Worm (Caenorhabditis elegans) whole organism, L3 larva: Measurements from ENCODE around the gene srd-17.
A peak's percentile ranks its signal among the peaks of the same experiment; 100 is the strongest.

Experiments
- R02D3.7 ChIP-seq: fragments of 150-350 bp; optimal IDR thresholded peaks from 2 replicates; lab custom pipeline; 2014; ENCODE audit warnings: missing biosample characterization, missing genetic modification characterization
- aly-2 ChIP-seq: fragments of 150-350 bp; optimal IDR thresholded peaks from 2 replicates; lab custom pipeline; 2014; ENCODE audit warnings: missing biosample characterization, missing genetic modification characterization
- ama-1 ChIP-seq: fragments of 150-350 bp; optimal IDR thresholded peaks from 2 replicates; lab custom pipeline; 2018
- ceh-16 ChIP-seq: sonication (generic microtip); optimal IDR thresholded peaks from 2 replicates; lab custom pipeline; 2017; ENCODE audit warnings: missing biosample characterization, missing genetic modification characterization
- ceh-28 ChIP-seq: fragments of 150-350 bp; optimal IDR thresholded peaks from 2 replicates; lab custom pipeline; 2014; ENCODE audit warnings: missing biosample characterization, missing genetic modification reagents, missing genetic modification characterization
- ceh-82 ChIP-seq: fragments of 150-350 bp; optimal IDR thresholded peaks from 2 replicates; lab custom pipeline; 2014; ENCODE audit warnings: missing biosample characterization, missing genetic modification characterization
- ceh-9 ChIP-seq: sonication (generic microtip); optimal IDR thresholded peaks from 2 replicates; lab custom pipeline; 2018; ENCODE audit warnings: missing biosample characterization, missing genetic modification characterization
- daf-12 ChIP-seq: fragments of 150-350 bp; optimal IDR thresholded peaks from 2 replicates; lab custom pipeline; 2014; ENCODE audit warnings: missing biosample characterization, missing genetic modification reagents, missing genetic modification characterization
- elt-2 ChIP-seq: sonication (generic microtip); optimal IDR thresholded peaks from 2 replicates; lab custom pipeline; 2016; ENCODE audit warnings: missing genetic modification reagents, mild to moderate bottlenecking, missing genetic modification characterization, missing compliant biosample characterization
- elt-3 ChIP-seq, 3 experiments: fragments of 150-350 bp in 1 of 3; sonication (generic microtip) in 2 of 3; optimal IDR thresholded peaks; 2 replicates in 2 of 3; 4 replicates in 1 of 3; lab custom pipeline; 2014 to 2017; ENCODE audit warnings: missing biosample characterization in 3 of 3, missing genetic modification characterization in 3 of 3
- fkh-2 ChIP-seq: fragments of 150-350 bp; optimal IDR thresholded peaks from 2 replicates; lab custom pipeline; 2014; ENCODE audit warnings: missing biosample characterization, missing genetic modification reagents, missing genetic modification characterization
- hmg-11 ChIP-seq: sonication (generic microtip); optimal IDR thresholded peaks from 2 replicates; lab custom pipeline; 2016; ENCODE audit warnings: missing genetic modification characterization, missing compliant biosample characterization
- jun-1 ChIP-seq: fragments of 150-350 bp; optimal IDR thresholded peaks from 2 replicates; lab custom pipeline; 2014; ENCODE audit warnings: missing biosample characterization, missing genetic modification reagents, missing genetic modification characterization
- lin-15B ChIP-seq: fragments of 150-350 bp; optimal IDR thresholded peaks from 2 replicates; lab custom pipeline; 2014; ENCODE audit warnings: missing biosample characterization, missing genetic modification characterization
- lin-39 ChIP-seq: fragments of 150-350 bp; optimal IDR thresholded peaks from 2 replicates; lab custom pipeline; 2018; ENCODE audit warnings: missing biosample characterization, missing genetic modification reagents, missing genetic modification characterization
- lsy-12 ChIP-seq: sonication (generic microtip); optimal IDR thresholded peaks from 2 replicates; lab custom pipeline; 2016; ENCODE audit warnings: mild to moderate bottlenecking, missing genetic modification characterization, missing compliant biosample characterization
- mdl-1 ChIP-seq: fragments of 150-350 bp; optimal IDR thresholded peaks from 2 replicates; lab custom pipeline; 2014; ENCODE audit warnings: missing biosample characterization, missing genetic modification characterization
- mml-1 ChIP-seq: fragments of 150-350 bp; sonication (generic microtip); optimal IDR thresholded peaks from 3 replicates; lab custom pipeline; 2014; ENCODE audit warnings: missing biosample characterization, missing genetic modification characterization
- nfya-1 ChIP-seq: sonication (generic microtip); optimal IDR thresholded peaks from 2 replicates; lab custom pipeline; 2017; ENCODE audit warnings: missing genetic modification characterization, mild to moderate bottlenecking, missing compliant biosample characterization, antibody characterized with exemption, moderate library complexity; ENCODE audit not compliant: insufficient read depth
- nhr-11 ChIP-seq: fragments of 150-350 bp; optimal IDR thresholded peaks from 2 replicates; lab custom pipeline; 2014; ENCODE audit warnings: missing biosample characterization, missing genetic modification characterization
- nhr-12 ChIP-seq: fragments of 150-350 bp; optimal IDR thresholded peaks from 2 replicates; lab custom pipeline; 2014; ENCODE audit warnings: missing biosample characterization, missing genetic modification characterization
- nhr-23 ChIP-seq: fragments of 150-350 bp; optimal IDR thresholded peaks from 2 replicates; lab custom pipeline; 2014; ENCODE audit warnings: missing biosample characterization, missing genetic modification reagents, missing genetic modification characterization
- nhr-25 ChIP-seq: sonication (generic microtip); optimal IDR thresholded peaks from 2 replicates; lab custom pipeline; 2017; ENCODE audit warnings: missing biosample characterization, missing genetic modification characterization
- nhr-28 ChIP-seq: fragments of 150-350 bp; optimal IDR thresholded peaks from 2 replicates; lab custom pipeline; 2014; ENCODE audit warnings: missing biosample characterization, missing genetic modification characterization
- nhr-43 ChIP-seq: sonication (generic microtip); optimal IDR thresholded peaks from 2 replicates; lab custom pipeline; 2016; ENCODE audit warnings: mild to moderate bottlenecking, missing genetic modification characterization, missing compliant biosample characterization; ENCODE audit not compliant: poor library complexity, severe bottlenecking
- nhr-76 ChIP-seq: fragments of 150-350 bp; sonication (generic microtip); optimal IDR thresholded peaks from 5 replicates; lab custom pipeline; 2014; ENCODE audit warnings: missing biosample characterization, missing genetic modification characterization
- pha-4 ChIP-seq: fragments of 150-350 bp; optimal IDR thresholded peaks from 2 replicates; lab custom pipeline; 2014; ENCODE audit warnings: missing biosample characterization, missing genetic modification reagents, missing genetic modification characterization
- pqm-1 ChIP-seq: fragments of 150-350 bp; optimal IDR thresholded peaks from 2 replicates; lab custom pipeline; 2017; ENCODE audit warnings: missing biosample characterization, missing genetic modification characterization, inconsistent platforms
- sea-2 ChIP-seq: fragments of 150-350 bp; sonication (generic microtip); optimal IDR thresholded peaks from 4 replicates; lab custom pipeline; 2014; ENCODE audit warnings: missing biosample characterization, missing genetic modification reagents, missing genetic modification characterization
- skn-1 ChIP-seq: fragments of 150-350 bp; optimal IDR thresholded peaks from 2 replicates; lab custom pipeline; 2014; ENCODE audit warnings: missing biosample characterization, missing genetic modification characterization
- snpc-4 ChIP-seq: fragments of 150-350 bp; optimal IDR thresholded peaks from 2 replicates; lab custom pipeline; 2014; ENCODE audit warnings: missing biosample characterization, missing genetic modification characterization
- tbx-2 ChIP-seq: sonication (generic microtip); optimal IDR thresholded peaks from 2 replicates; lab custom pipeline; 2016; ENCODE audit warnings: mild to moderate bottlenecking, missing genetic modification characterization, missing compliant biosample characterization
- unc-39 ChIP-seq: sonication (generic microtip); optimal IDR thresholded peaks from 4 replicates; lab custom pipeline; 2017; ENCODE audit warnings: missing biosample characterization, missing genetic modification characterization
- unc-62 ChIP-seq: fragments of 150-350 bp; sonication (generic microtip); optimal IDR thresholded peaks from 4 replicates; lab custom pipeline; 2014; ENCODE audit warnings: missing biosample characterization, missing genetic modification reagents, missing genetic modification characterization
- zag-1 ChIP-seq: fragments of 150-350 bp; optimal IDR thresholded peaks from 2 replicates; lab custom pipeline; 2014; ENCODE audit warnings: missing biosample characterization, missing genetic modification characterization
- ztf-4 ChIP-seq: fragments of 150-350 bp; optimal IDR thresholded peaks from 2 replicates; lab custom pipeline; 2014; ENCODE audit warnings: missing biosample characterization, missing genetic modification characterization

Gene srd-17

DNA sequence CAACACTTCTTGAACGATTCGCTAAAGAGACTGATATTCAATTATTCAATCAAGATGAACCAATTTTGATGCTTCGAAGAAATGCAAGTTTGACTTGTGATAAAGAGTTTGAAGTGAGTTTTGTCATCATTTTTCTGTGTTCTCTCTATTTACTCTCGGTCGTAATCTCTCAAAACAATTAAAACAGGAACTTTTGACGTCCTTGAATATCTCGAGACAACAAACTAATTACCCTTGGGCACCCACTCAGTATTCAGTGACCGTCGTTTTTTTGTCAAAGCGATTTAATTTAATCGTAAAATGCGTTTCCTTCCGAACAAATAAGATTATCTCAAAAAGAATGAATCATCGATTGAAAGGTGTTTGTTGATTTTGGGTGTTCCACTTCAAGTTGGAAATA is 31.6 kb upstream of the srd-17 start:
- TF ChIP-seq elt-2 (tag; lab: Kevin White, UChicago) = peak; percentile 9
- TF ChIP-seq nhr-25 (tag; lab: Kevin White, UChicago) = peak; percentile 34
- TF ChIP-seq hmg-11 (tag; lab: Kevin White, UChicago) = no peak
- peak; percentile 49 for TF ChIP-seq skn-1 (tag; lab: Kevin White, UChicago)

DNA sequence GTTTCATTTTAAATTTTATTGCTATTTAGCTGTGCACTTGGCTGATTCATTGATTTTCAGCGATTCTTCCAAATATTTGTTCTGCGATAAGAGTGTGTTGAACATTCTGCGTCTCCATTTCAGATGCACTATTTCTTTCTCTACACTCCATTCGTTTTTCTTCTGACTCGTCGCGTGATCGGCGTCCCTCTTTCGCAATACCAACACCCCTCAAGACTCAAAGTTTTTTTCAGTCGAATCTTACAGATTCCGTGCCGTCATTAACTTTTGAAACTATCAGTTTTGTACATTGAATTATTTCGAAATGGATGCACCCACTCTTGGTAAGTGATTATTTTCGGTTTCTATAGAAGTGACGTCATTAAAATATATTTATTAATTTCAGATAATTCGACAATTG is 30.5 kb upstream of the srd-17 start, which contains the start of gene frm-10:
Gene frm-10, plus strand, starts transcription at position 234 of the 400 bp plus-strand sequence.
- TF ChIP-seq elt-2 (tag; lab: Kevin White, UChicago) = peak; percentile 89
- TF ChIP-seq jun-1 (tag; lab: Kevin White, UChicago) = peak; percentile 28
- TF ChIP-seq elt-3 (tag; optimal IDR thresholded peaks at IDR 0.05; lab: Kevin White, UChicago) = no peak
- TF ChIP-seq snpc-4 (tag; lab: Kevin White, UChicago) = peak; percentile 51
- no peak for TF ChIP-seq unc-39 (tag; lab: Kevin White, UChicago)
- no peak for TF ChIP-seq unc-62
- TF ChIP-seq pqm-1 (tag; lab: Kevin White, UChicago) = peak; percentile 100
- no peak for TF ChIP-seq nhr-28
- peak; percentile 9 for TF ChIP-seq lsy-12 (tag; lab: Kevin White, UChicago)
- peak; percentile 36 for TF ChIP-seq nhr-25 (tag; lab: Kevin White, UChicago)
- peak; percentile 90 for TF ChIP-seq hmg-11 (tag; lab: Kevin White, UChicago)
- peak; percentile 12 for TF ChIP-seq nhr-43
- peak; percentile 53 for TF ChIP-seq lin-15B (tag; lab: Kevin White, UChicago)
- TF ChIP-seq lin-39 = peak; percentile 45
- TF ChIP-seq nhr-11 (tag; lab: Kevin White, UChicago) = peak; percentile 31
- TF ChIP-seq zag-1 (tag; lab: Kevin White, UChicago) = no peak
- TF ChIP-seq sea-2 = no peak
- peak; percentile 53 for TF ChIP-seq nhr-23 (tag; lab: Kevin White, UChicago)
- peak; percentile 28 for TF ChIP-seq skn-1 (tag; lab: Kevin White, UChicago)
- TF ChIP-seq pha-4 = peak; percentile 87
- peak; percentile 67 for TF ChIP-seq nfya-1
- peak; percentile 68 for TF ChIP-seq ceh-28

DNA sequence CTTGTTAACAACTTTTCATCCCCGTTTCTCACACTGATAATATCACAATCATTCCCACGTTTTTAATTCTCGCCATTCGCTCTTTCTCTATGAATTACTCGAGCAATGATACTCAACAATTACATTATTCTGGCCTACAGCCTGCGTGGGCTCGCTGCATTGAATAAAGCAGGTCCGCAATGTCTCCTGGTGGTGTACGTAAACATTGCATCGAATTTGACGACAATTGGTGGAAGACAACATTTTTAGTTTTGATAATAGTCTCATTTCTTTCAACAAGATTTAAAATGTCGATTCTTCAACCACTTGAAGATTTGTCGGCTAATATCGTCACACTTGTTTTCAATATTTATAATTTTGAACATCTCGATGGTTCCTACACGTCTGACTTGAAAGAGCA is 26.8 kb upstream of the srd-17 start, which contains the start of gene bath-39:
Gene bath-39, plus strand, starts transcription at position 137 of the 400 bp plus-strand sequence.
- TF ChIP-seq snpc-4 (tag; lab: Kevin White, UChicago) = no peak
- TF ChIP-seq ceh-9 (tag; lab: Kevin White, UChicago) = no peak
- peak; percentile 27 for TF ChIP-seq pha-4
- TF ChIP-seq skn-1 (tag; lab: Kevin White, UChicago) = no peak
- peak; percentile 12 for TF ChIP-seq lin-15B (tag; lab: Kevin White, UChicago)
- peak; percentile 1 for TF ChIP-seq elt-2 (tag; lab: Kevin White, UChicago)
- TF ChIP-seq nhr-76 (tag; lab: Kevin White, UChicago) = no peak
- TF ChIP-seq mdl-1 = no peak
- no peak for TF ChIP-seq nfya-1
- TF ChIP-seq nhr-12 = no peak
- TF ChIP-seq unc-39 (tag; lab: Kevin White, UChicago) = no peak
- no peak for TF ChIP-seq ceh-16 (tag; lab: Kevin White, UChicago)
- no peak for TF ChIP-seq sea-2

DNA sequence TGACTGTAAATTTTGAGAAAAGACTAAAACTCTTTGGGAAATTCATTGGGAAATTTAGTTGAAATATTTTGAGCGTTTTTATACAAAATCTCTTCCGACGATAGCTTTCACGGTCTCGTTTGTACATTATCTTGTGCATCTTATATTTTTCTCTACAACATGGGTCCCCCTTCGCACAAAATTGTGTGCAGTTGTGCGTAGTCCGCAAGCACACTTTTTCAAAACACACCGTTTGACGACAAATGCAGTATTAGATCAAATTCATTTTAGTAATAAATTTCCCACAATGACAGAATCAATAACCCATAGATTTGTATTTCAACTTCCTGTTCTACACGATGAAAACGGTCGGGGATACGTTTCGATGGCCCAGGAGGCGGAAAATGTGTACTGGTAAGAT is 25.3 kb upstream of the srd-17 start, which contains the start of gene F25H9.2:
Gene F25H9.2, plus strand, starts transcription at position 226 of the 400 bp plus-strand sequence.
- TF ChIP-seq elt-2 (tag; lab: Kevin White, UChicago) (peak; percentile 5), ceh-82 (tag; lab: Kevin White, UChicago) (no peak), daf-12 (tag; lab: Kevin White, UChicago) (no peak), hmg-11 (tag; lab: Kevin White, UChicago) (peak; percentile 39), mml-1 (tag; lab: Kevin White, UChicago) (no peak), lin-15B (tag; lab: Kevin White, UChicago) (peak; percentile 20)
- TF ChIP-seq, all 47 proteins: peak for 3

DNA sequence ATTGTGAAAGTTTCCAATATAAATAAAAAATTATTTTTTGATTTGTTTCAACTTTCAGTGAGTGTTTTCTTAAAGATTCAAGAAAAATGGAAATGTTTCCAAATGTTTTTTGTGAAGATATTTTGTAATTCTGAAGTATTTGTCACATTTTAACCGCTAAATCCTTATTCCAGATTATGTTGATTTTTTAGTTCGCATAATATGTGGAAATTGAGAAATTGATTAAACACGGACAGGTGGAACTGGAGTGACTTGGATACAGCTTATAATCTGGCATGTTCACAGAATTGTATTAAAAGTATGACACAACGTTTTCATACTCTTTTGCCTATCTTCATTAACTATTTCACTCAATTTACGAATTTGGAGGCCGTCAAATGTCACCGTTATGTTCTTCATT is 22.9 kb upstream of the srd-17 start, which contains the start of gene lurp-3:
Gene lurp-3, plus strand, starts transcription at position 301 of the 400 bp plus-strand sequence.
- TF ChIP-seq nhr-76 (tag; lab: Kevin White, UChicago) (no peak), jun-1 (tag; lab: Kevin White, UChicago) (no peak)

DNA sequence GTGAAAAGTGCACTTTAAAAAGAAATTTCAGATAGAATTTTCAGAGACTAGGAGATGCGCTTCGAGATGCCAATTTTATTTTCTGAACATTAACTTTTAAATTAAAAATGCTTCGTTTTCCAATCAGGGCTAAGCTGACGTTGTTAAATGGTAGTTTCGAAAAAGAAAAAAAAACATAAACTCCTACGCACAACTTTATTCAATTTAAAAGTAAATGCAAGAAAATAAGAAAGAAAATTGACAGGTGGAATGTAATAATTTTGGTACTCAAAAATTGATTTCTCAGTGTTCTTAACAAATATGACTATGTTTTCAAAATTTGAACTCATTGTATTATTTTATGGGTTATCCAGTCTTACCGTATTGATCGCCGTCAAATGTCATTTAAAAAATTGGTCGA is 20.8 kb upstream of the srd-17 start, which contains the start of gene lurp-2:
Gene lurp-2, plus strand, starts transcription at position 301 of the 400 bp plus-strand sequence.
- TF ChIP-seq nhr-25 (tag; lab: Kevin White, UChicago) (no peak), zag-1 (tag; lab: Kevin White, UChicago) (no peak), ama-1 (lab: Kevin White, UChicago) (no peak), tbx-2 (tag; lab: Kevin White, UChicago) (no peak), unc-62 (no peak), snpc-4 (tag; lab: Kevin White, UChicago) (no peak), pha-4 (no peak), lin-39 (no peak), daf-12 (tag; lab: Kevin White, UChicago) (no peak), nhr-43 (no peak), nhr-12 (no peak), fkh-2 (no peak), R02D3.7 (tag; lab: Kevin White, UChicago) (no peak), aly-2 (tag; lab: Kevin White, UChicago) (no peak), ceh-82 (tag; lab: Kevin White, UChicago) (no peak), skn-1 (tag; lab: Kevin White, UChicago) (no peak), hmg-11 (tag; lab: Kevin White, UChicago) (no peak), ztf-4 (tag; lab: Kevin White, UChicago) (no peak)
